Worm (Caenorhabditis elegans) whole organism, early embryonic: Measurements from ENCODE around the gene arrd-10.

Source experiments
- B0310.2 ChIP-seq: sonication (generic microtip); optimal IDR thresholded peaks from 2 replicates; lab custom pipeline; 2016; ENCODE audit warnings: mild to moderate bottlenecking, missing genetic modification characterization, missing compliant biosample characterization
- F13C5.2 ChIP-seq: sonication (generic microtip); optimal IDR thresholded peaks from 2 replicates; lab custom pipeline; 2017; ENCODE audit warnings: mild to moderate bottlenecking, missing genetic modification characterization, inconsistent platforms, missing compliant biosample characterization
- aly-1 ChIP-seq: sonication (generic microtip); optimal IDR thresholded peaks from 2 replicates; lab custom pipeline; 2016; ENCODE audit warnings: missing genetic modification characterization, missing compliant biosample characterization
- ama-1 ChIP-seq: fragments of 150-350 bp; optimal IDR thresholded peaks from 2 replicates; lab custom pipeline; 2014
- ceh-13 ChIP-seq: fragments of 200-800 bp; sonication (Bioruptor generic); optimal IDR thresholded peaks from 2 replicates; lab custom pipeline; 2018; ENCODE audit warnings: mild to moderate bottlenecking, missing genetic modification characterization, missing compliant biosample characterization
- ceh-36 ChIP-seq: sonication (generic microtip); optimal IDR thresholded peaks from 2 replicates; lab custom pipeline; 2016; ENCODE audit warnings: missing genetic modification characterization, inconsistent platforms, missing compliant biosample characterization
- ets-7 ChIP-seq: sonication (generic microtip); optimal IDR thresholded peaks from 2 replicates; lab custom pipeline; 2016; ENCODE audit warnings: missing genotype, missing genetic modification characterization, missing compliant biosample characterization
- flt-1 ChIP-seq: fragments of 200-800 bp; sonication (Bioruptor generic); IDR thresholded peaks from 2 replicates; pipeline ENCODE4 v1.3.6; 2022; ENCODE audit warnings: missing genetic modification characterization, missing compliant biosample characterization
- hmbx-1 ChIP-seq: sonication (generic microtip); optimal IDR thresholded peaks from 2 replicates; lab custom pipeline; 2016; ENCODE audit warnings: mild to moderate bottlenecking, missing genetic modification characterization, missing compliant biosample characterization
- hmg-4 ChIP-seq: fragments of 200-800 bp; sonication (Bioruptor generic); optimal IDR thresholded peaks from 2 replicates; lab custom pipeline; 2018; ENCODE audit warnings: mild to moderate bottlenecking, missing genetic modification characterization, missing compliant biosample characterization
- hnd-1 ChIP-seq: sonication (generic microtip); optimal IDR thresholded peaks from 2 replicates; lab custom pipeline; 2016; ENCODE audit warnings: missing genetic modification characterization, missing compliant biosample characterization
- pes-1 ChIP-seq: fragments of 200-800 bp; sonication (Bioruptor generic); IDR thresholded peaks from 2 replicates; pipeline ENCODE4 v1.3.6; 2022; ENCODE audit warnings: missing genetic modification reagents, missing genetic modification characterization, missing compliant biosample characterization
- scrt-1 ChIP-seq: fragments of 200-800 bp; sonication (Bioruptor generic); IDR thresholded peaks from 2 replicates; pipeline ENCODE4 v1.3.6; 2022; ENCODE audit warnings: missing genetic modification characterization, missing compliant biosample characterization
- sea-1 ChIP-seq: fragments of 200-800 bp; sonication (Bioruptor generic); conservative IDR thresholded peaks from 2 replicates; pipeline ENCODE4 v1.3.6; 2022; ENCODE audit warnings: missing genetic modification characterization, missing compliant biosample characterization
- tbx-11 ChIP-seq: fragments of 200-800 bp; sonication (Bioruptor generic); IDR thresholded peaks from 2 replicates; pipeline ENCODE4 v1.3.6; 2022; ENCODE audit warnings: missing genetic modification characterization, missing compliant biosample characterization
- tbx-37 ChIP-seq: fragments of 200-800 bp; sonication (Bioruptor generic); conservative IDR thresholded peaks from 2 replicates; pipeline ENCODE4 v1.3.6; 2022; ENCODE audit warnings: missing genetic modification reagents, missing genetic modification characterization, missing compliant biosample characterization
- tra-4 ChIP-seq: sonication (generic microtip); optimal IDR thresholded peaks from 2 replicates; lab custom pipeline; 2017; ENCODE audit warnings: missing genetic modification characterization, missing compliant biosample characterization

arrd-10 gene

ce11 chrII:12939801-12940200 is at the start of gene arrd-10:
TSS of gene arrd-10 (plus strand) at chrII:12940101.
- no peak for TF ChIP-seq ceh-36
- no peak for TF ChIP-seq hmg-4 (GFP tag; lab: Kevin White, UChicago)
- no peak for TF ChIP-seq tbx-11 (GFP tag; lab: Robert Waterston, UW)
- TF ChIP-seq tra-4 = no peak
- no peak for TF ChIP-seq hmbx-1 (tag; lab: Kevin White, UChicago)
- no peak for TF ChIP-seq tbx-37
- no peak for TF ChIP-seq scrt-1
- TF ChIP-seq aly-1 = no peak

ce11 chrII:12892407-12892806 is 47.5 kb upstream of the arrd-10 start:
- no peak for TF ChIP-seq pes-1
- TF ChIP-seq ets-7 (tag; lab: Kevin White, UChicago) = no peak
- TF ChIP-seq tbx-37 = no peak
- no peak for TF ChIP-seq tbx-11 (GFP tag; lab: Robert Waterston, UW)
- TF ChIP-seq hmg-4 (GFP tag; lab: Kevin White, UChicago) = no peak
- no peak for TF ChIP-seq ceh-13 (GFP tag; lab: Kevin White, UChicago)
- no peak for TF ChIP-seq tra-4
- TF ChIP-seq sea-1 (GFP tag; lab: Robert Waterston, UW) = no peak
- TF ChIP-seq aly-1 = no peak
- TF ChIP-seq flt-1 (GFP tag; lab: Robert Waterston, UW) = no peak
- no peak for TF ChIP-seq hnd-1
- no peak for TF ChIP-seq ceh-36
- no peak for TF ChIP-seq ama-1 (lab: Kevin White, UChicago)
- no peak for TF ChIP-seq F13C5.2 (tag; lab: Kevin White, UChicago)
- no peak for TF ChIP-seq hmbx-1 (tag; lab: Kevin White, UChicago)
- no peak for TF ChIP-seq B0310.2 (tag; lab: Kevin White, UChicago)

- no peak for TF ChIP-seq sea-1 (GFP tag; lab: Robert Waterston, UW)
- no peak for TF ChIP-seq tra-4
- no peak for TF ChIP-seq hmg-4 (GFP tag; lab: Kevin White, UChicago)
- TF ChIP-seq tbx-37 = no peak
These were observed 44.7 kb upstream of the arrd-10 start, which contains the start of the genes clec-62 and clec-63 for ce11 chrII:12895078-12895670. TSS of gene clec-62 (minus strand) at chrII:12895128. TSS of gene clec-63 (plus strand) at chrII:12895638.

- TF ChIP-seq ceh-36 = no peak
- TF ChIP-seq B0310.2 (tag; lab: Kevin White, UChicago) = no peak
- no peak for TF ChIP-seq tbx-11 (GFP tag; lab: Robert Waterston, UW)
- no peak for TF ChIP-seq sea-1 (GFP tag; lab: Robert Waterston, UW)
- TF ChIP-seq ets-7 (tag; lab: Kevin White, UChicago) = no peak
- no peak for TF ChIP-seq ama-1 (lab: Kevin White, UChicago)
- TF ChIP-seq hnd-1 = no peak
- no peak for TF ChIP-seq scrt-1
- no peak for TF ChIP-seq F13C5.2 (tag; lab: Kevin White, UChicago)
- no peak for TF ChIP-seq ceh-13 (GFP tag; lab: Kevin White, UChicago)
- TF ChIP-seq tra-4 = no peak
- no peak for TF ChIP-seq aly-1
- TF ChIP-seq tbx-37 = no peak
- TF ChIP-seq flt-1 (GFP tag; lab: Robert Waterston, UW) = no peak
- no peak for TF ChIP-seq hmbx-1 (tag; lab: Kevin White, UChicago)
- no peak for TF ChIP-seq hmg-4 (GFP tag; lab: Kevin White, UChicago)
- no peak for TF ChIP-seq pes-1
These were observed 43.2 kb upstream of the arrd-10 start for ce11 chrII:12896666-12897065.

- TF ChIP-seq ets-7 (tag; lab: Kevin White, UChicago) (no peak), flt-1 (GFP tag; lab: Robert Waterston, UW) (no peak), tbx-37 (no peak), tbx-11 (GFP tag; lab: Robert Waterston, UW) (no peak), hmbx-1 (tag; lab: Kevin White, UChicago) (no peak), F13C5.2 (tag; lab: Kevin White, UChicago) (no peak), scrt-1 (no peak), pes-1 (no peak), sea-1 (GFP tag; lab: Robert Waterston, UW) (no peak), aly-1 (no peak)
These were observed 42.5 kb upstream of the arrd-10 start for ce11 chrII:12897361-12897760.

ce11 chrII:12897942-12898341 is 42.0 kb upstream of the arrd-10 start, which contains the start of gene clec-64:
TSS of gene clec-64 (plus strand) at chrII:12898242.
- TF ChIP-seq ama-1 (lab: Kevin White, UChicago) (no peak), tbx-11 (GFP tag; lab: Robert Waterston, UW) (no peak), scrt-1 (no peak), ceh-36 (no peak), ets-7 (tag; lab: Kevin White, UChicago) (no peak), sea-1 (GFP tag; lab: Robert Waterston, UW) (no peak)

ce11 chrII:12901025-12901424 is 38.9 kb upstream of the arrd-10 start, which contains the start of gene clec-65:
TSS of gene clec-65 (plus strand) at chrII:12901325.
- TF ChIP-seq F13C5.2 (tag; lab: Kevin White, UChicago) = no peak
- TF ChIP-seq ceh-13 (GFP tag; lab: Kevin White, UChicago) = no peak
- no peak for TF ChIP-seq ama-1 (lab: Kevin White, UChicago)
- no peak for TF ChIP-seq tbx-11 (GFP tag; lab: Robert Waterston, UW)
- no peak for TF ChIP-seq hmbx-1 (tag; lab: Kevin White, UChicago)
- no peak for TF ChIP-seq tra-4
- TF ChIP-seq ceh-36 = no peak
- no peak for TF ChIP-seq hnd-1
- no peak for TF ChIP-seq hmg-4 (GFP tag; lab: Kevin White, UChicago)
- no peak for TF ChIP-seq flt-1 (GFP tag; lab: Robert Waterston, UW)
- no peak for TF ChIP-seq sea-1 (GFP tag; lab: Robert Waterston, UW)
- TF ChIP-seq pes-1 = no peak
- TF ChIP-seq tbx-37 = no peak
- TF ChIP-seq scrt-1 = no peak
- no peak for TF ChIP-seq B0310.2 (tag; lab: Kevin White, UChicago)
- no peak for TF ChIP-seq ets-7 (tag; lab: Kevin White, UChicago)
- TF ChIP-seq aly-1 = no peak

- TF ChIP-seq ets-7 (tag; lab: Kevin White, UChicago) (no peak), scrt-1 (no peak), tbx-11 (GFP tag; lab: Robert Waterston, UW) (no peak), aly-1 (no peak), hmg-4 (GFP tag; lab: Kevin White, UChicago) (no peak), B0310.2 (tag; lab: Kevin White, UChicago) (no peak), pes-1 (no peak)
These were observed 35.7 kb upstream of the arrd-10 start, which contains the start of gene clec-66 for ce11 chrII:12904174-12904573. TSS of gene clec-66 (plus strand) at chrII:12904398.
